Worm (Caenorhabditis elegans) whole organism, young adult: Measurements from ENCODE around the gene K03A11.6.

Experiments
- F39B2.1 ChIP-seq: fragments of 200-800 bp; sonication (Bioruptor generic); IDR thresholded peaks from 2 replicates; pipeline ENCODE4 v1.3.6; 2022; ENCODE audit warnings: missing genetic modification reagents, missing genetic modification characterization, missing compliant biosample characterization
- ceh-40 ChIP-seq: fragments of 200-800 bp; sonication (Bioruptor generic); IDR thresholded peaks from 2 replicates; pipeline ENCODE4 v1.3.6; 2022; ENCODE audit warnings: missing genetic modification characterization, missing compliant biosample characterization
- hrde-1 ChIP-seq: sonication (generic microtip); optimal IDR thresholded peaks from 2 replicates; lab custom pipeline; 2016; ENCODE audit warnings: missing genetic modification characterization, mild to moderate bottlenecking, missing compliant biosample characterization, moderate library complexity, missing genotype, missing genetic modification reagents, borderline replicate concordance
- madf-10 ChIP-seq: sonication (generic microtip); optimal IDR thresholded peaks from 2 replicates; lab custom pipeline; 2016; ENCODE audit warnings: mild to moderate bottlenecking, missing genetic modification characterization, missing compliant biosample characterization

ce11 chrX:13034333-13034732, 21.3 kb upstream of the K03A11.6 start:
- TF ChIP-seq hrde-1 (tag; lab: Kevin White, UChicago) (no peak), madf-10 (tag; lab: Kevin White, UChicago) (no peak), ceh-40 (GFP tag; lab: Robert Waterston, UW) (no peak), F39B2.1 (GFP tag; lab: Robert Waterston, UW) (no peak)
